1 fruit fly cellular context compared by ENCODE assay signal in genomic region chr3L:7339216-7339742, dm6.
TF ChIP-seq lines count a peak whose summit lies in the region.

Gene lark, plus strand, starts transcription at chr3L:7339266.
Gene eco, minus strand, starts transcription at chr3L:7339340.

TF ChIP-seq in whole organism, embryonic, 481 proteins besides CTCF, POLR2A, EP300 and RAD21 (continued from another document):
- TF ChIP-seq Sry-δ (GFP tag; optimal IDR thresholded peaks at IDR 0.05; lab: Kevin White, UChicago): peak; percentile 14
- TF ChIP-seq TFAM (GFP tag; optimal IDR thresholded peaks at IDR 0.05; lab: Kevin White, UChicago): no peak
TF ChIP-seq in whole organism, embryonic: peak in this region for 54.
